Fruit fly (Drosophila melanogaster): ENCODE results near the gene CG12576.

DNA sequence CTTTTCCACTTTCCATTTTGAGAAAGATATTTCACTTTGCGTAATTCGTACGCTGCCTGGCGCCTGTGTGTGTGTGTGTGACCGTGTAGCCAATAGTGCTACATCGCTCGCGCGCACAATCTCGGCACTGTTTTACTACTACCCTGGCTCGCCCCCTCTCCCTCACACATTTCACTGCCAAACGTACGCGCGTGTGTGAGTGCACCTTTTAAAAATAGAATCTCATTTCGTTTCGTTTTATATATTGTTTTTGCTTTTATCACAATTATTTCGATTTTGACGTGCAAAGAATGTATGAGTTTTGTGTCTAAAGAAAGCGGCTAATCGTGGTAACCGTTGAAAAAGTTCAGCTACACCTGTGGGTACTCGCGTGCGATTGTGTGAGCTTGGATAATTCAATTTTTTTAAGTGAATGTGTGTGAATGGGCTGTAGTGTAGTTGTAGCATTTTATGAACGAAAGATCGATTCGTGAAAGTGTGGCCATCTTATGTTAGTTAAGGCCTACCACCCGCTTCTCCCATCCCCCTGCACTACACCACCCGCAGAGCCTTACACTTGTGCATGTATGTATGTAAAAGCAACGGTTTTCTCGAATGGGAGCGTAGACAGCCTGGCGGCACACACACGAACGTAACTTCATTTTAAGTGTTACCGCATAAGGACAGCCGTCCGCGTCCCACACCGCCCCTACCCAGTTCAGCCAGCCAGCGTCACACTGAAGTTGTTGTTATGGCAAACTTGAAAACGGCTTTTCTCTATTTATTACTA, 25.8 kb downstream of the CG12576 start:
- TF ChIP-seq CG7045 (GFP tag; optimal IDR thresholded peaks at IDR 0.05): no peak
- TF ChIP-seq CG11617 (GFP tag; optimal IDR thresholded peaks at IDR 0.05): no peak
- TF ChIP-seq CG12768 (GFP tag; optimal IDR thresholded peaks at IDR 0.05): no peak
